Worm (Caenorhabditis elegans): Measurements from ENCODE around the gene F41C3.7.

DNA sequence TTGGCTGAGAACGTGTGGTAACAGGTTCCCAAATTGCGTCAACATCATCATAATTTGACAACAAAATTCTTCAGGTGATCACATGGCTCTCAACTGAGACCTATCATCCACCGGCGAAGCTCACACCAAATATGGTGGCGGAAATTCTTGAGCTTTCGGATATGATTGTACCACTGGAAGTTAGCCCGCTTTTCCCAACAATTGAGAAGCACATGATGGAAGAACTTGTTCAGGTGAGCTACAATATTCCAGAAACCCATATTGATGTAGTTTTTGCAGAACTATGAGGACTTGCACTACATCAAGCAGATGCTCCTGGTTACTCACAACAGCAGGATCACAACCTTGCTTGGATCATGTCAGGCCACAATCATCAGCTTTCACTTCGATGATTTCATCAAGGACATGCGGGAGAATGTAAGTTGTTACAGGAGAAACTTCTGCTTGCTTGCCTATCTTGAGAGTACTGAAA, 22.5 kb downstream of the F41C3.7 start, which contains the start of gene F41C3.1:
- TF ChIP-seq him-1 (tag; optimal IDR thresholded peaks at IDR 0.05) (no peak), dao-5 (tag; optimal IDR thresholded peaks at IDR 0.05) (no peak), W03F9.2 (tag; optimal IDR thresholded peaks at IDR 0.05) (no peak)
